Worm (Caenorhabditis elegans) whole organism, young adult: ENCODE data around the gene srb-3.

Experiments used
- F49E8.2 ChIP-seq: sonication (generic microtip); optimal IDR thresholded peaks from 3 replicates; lab custom pipeline; 2017; ENCODE audit warnings: missing genetic modification characterization, mild to moderate bottlenecking, missing compliant biosample characterization, antibody characterized with exemption, moderate library complexity; ENCODE audit not compliant: insufficient read depth
- ZK185.1 ChIP-seq: sonication (generic microtip); optimal IDR thresholded peaks from 2 replicates; lab custom pipeline; 2016; ENCODE audit warnings: mild to moderate bottlenecking, missing genetic modification characterization, missing compliant biosample characterization; ENCODE audit not compliant: poor library complexity, severe bottlenecking
- akir-1 ChIP-seq: fragments of 200-800 bp; sonication (Bioruptor generic); optimal IDR thresholded peaks from 2 replicates; lab custom pipeline; 2018; ENCODE audit warnings: mild to moderate bottlenecking, missing genetic modification characterization, moderate library complexity, missing compliant biosample characterization
- ama-1 ChIP-seq, 3 experiments: fragments of 150-350 bp in 1 of 3; sonication (generic microtip) in 2 of 3; optimal IDR thresholded peaks; 2 replicates each; lab custom pipeline; 2014 to 2018; ENCODE audit warnings: missing biosample characterization in 2 of 3, missing genetic modification characterization in 2 of 3, missing genetic modification reagents in 2 of 3
- dpl-1 ChIP-seq: fragments of 150-350 bp; optimal IDR thresholded peaks from 2 replicates; lab custom pipeline; 2014; ENCODE audit warnings: missing biosample characterization, missing genetic modification reagents, missing genetic modification characterization
- lsl-1 ChIP-seq: fragments of 200-800 bp; sonication (Bioruptor generic); optimal IDR thresholded peaks from 2 replicates; lab custom pipeline; 2018; ENCODE audit warnings: mild to moderate bottlenecking, missing genetic modification characterization, moderate library complexity, missing compliant biosample characterization
- mel-28 ChIP-seq: sonication (generic microtip); optimal IDR thresholded peaks from 2 replicates; lab custom pipeline; 2016; ENCODE audit warnings: borderline replicate concordance, mild to moderate bottlenecking, missing genetic modification characterization, missing compliant biosample characterization
- snpc-1.3 ChIP-seq: sonication (generic microtip); optimal IDR thresholded peaks from 2 replicates; lab custom pipeline; 2017; ENCODE audit warnings: missing genetic modification characterization, mild to moderate bottlenecking, missing compliant biosample characterization, antibody characterized with exemption, moderate library complexity, missing genotype, missing genetic modification reagents; ENCODE audit not compliant: insufficient read depth
- unc-62 ChIP-seq: fragments of 150-350 bp; optimal IDR thresholded peaks from 2 replicates; lab custom pipeline; 2014; ENCODE audit warnings: missing biosample characterization, missing genetic modification reagents, missing genetic modification characterization

DNA sequence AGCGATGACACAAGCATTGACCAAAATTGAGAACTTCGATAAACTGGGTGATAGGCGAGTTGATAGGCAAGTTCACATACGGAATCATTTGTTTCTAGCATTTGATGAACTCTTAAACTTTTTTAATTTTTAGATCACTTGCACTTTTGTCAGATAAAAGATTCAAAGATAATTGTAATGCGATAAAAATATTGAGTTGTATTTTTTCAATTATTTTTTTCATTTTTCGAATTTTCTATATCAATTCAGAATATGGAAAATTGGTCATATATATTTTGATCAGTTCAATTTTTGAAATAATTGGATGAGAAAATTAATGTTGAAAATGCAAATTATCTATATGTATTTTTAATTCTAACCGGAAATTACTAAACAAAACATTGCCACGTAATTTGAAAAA, at the start of gene srb-3:
- TF ChIP-seq mel-28 (tag; lab: Kevin White, UChicago) (no peak), F49E8.2 (tag; lab: Kevin White, UChicago) (no peak), unc-62 (no peak), ZK185.1 (tag; lab: Kevin White, UChicago) (no peak), ama-1 (optimal IDR thresholded peaks at IDR 0.05; lab: Kevin White, UChicago) (no peak), ama-1 (GFP tag; optimal IDR thresholded peaks at IDR 0.05; lab: Kevin White, UChicago) (no peak), snpc-1.3 (no peak), akir-1 (no peak), lsl-1 (GFP tag; lab: Kevin White, UChicago) (no peak), dpl-1 (GFP tag; lab: Kevin White, UChicago) (no peak)
